Fruit fly (Drosophila melanogaster) whole organism, embryonic: Measurements from ENCODE around the gene CG3078.

ENCODE experiments used
- Abd-B ChIP-seq: fragments of 200-800 bp; sonication (Bioruptor generic); optimal IDR thresholded peaks from 2 replicates; lab custom pipeline; 2018; ENCODE audit warnings: missing biosample characterization, mild to moderate bottlenecking, missing genetic modification characterization, moderate library complexity
- Ada2b ChIP-seq: fragments of 200-800 bp; sonication (Bioruptor generic); IDR thresholded peaks from 2 replicates; pipeline ENCODE4 v1.3.6; 2022; ENCODE audit warnings: missing biosample characterization, missing genetic modification characterization
- Antp ChIP-seq: fragments of 200-800 bp; sonication (Bioruptor generic); optimal IDR thresholded peaks from 3 replicates; lab custom pipeline; 2016; ENCODE audit warnings: missing biosample characterization, missing genetic modification characterization
- Atf-2 ChIP-seq: fragments of 200-800 bp; sonication (Bioruptor generic); optimal IDR thresholded peaks from 2 replicates; lab custom pipeline; 2016; ENCODE audit warnings: missing biosample characterization, missing genetic modification characterization
- Atf6 ChIP-seq: fragments of 200-800 bp; sonication (Bioruptor generic); IDR thresholded peaks from 2 replicates; pipeline ENCODE4 v1.3.6; 2022; ENCODE audit warnings: missing biosample characterization, missing genetic modification characterization
- Bdp1 ChIP-seq: fragments of 200-800 bp; sonication (Bioruptor generic); optimal IDR thresholded peaks from 3 replicates; lab custom pipeline; 2016; ENCODE audit warnings: missing biosample characterization, missing genetic modification characterization
- BtbVII ChIP-seq: fragments of 200-800 bp; sonication (Bioruptor generic); optimal IDR thresholded peaks from 3 replicates; lab custom pipeline; 2017; ENCODE audit warnings: missing biosample characterization, mild to moderate bottlenecking, missing genetic modification characterization
- CG10959 ChIP-seq: fragments of 200-800 bp; sonication (Bioruptor generic); IDR thresholded peaks from 2 replicates; pipeline ENCODE4 v1.3.6; 2022; ENCODE audit warnings: missing biosample characterization, missing genetic modification characterization
- CG11456 ChIP-seq: fragments of 200-800 bp; sonication (Bioruptor generic); IDR thresholded peaks from 3 replicates; pipeline ENCODE4 v1.3.6; 2022; ENCODE audit warnings: missing biosample characterization, missing genetic modification characterization
- CG11696 ChIP-seq: fragments of 200-800 bp; sonication (Bioruptor generic); IDR thresholded peaks from 2 replicates; pipeline ENCODE4 v1.3.6; 2022; ENCODE audit warnings: missing biosample characterization, missing genetic modification characterization
- CG12942 ChIP-seq: fragments of 200-800 bp; sonication (Bioruptor generic); optimal IDR thresholded peaks from 3 replicates; lab custom pipeline; 2016; ENCODE audit warnings: missing biosample characterization, missing genetic modification characterization
- CG13775 ChIP-seq: fragments of 200-800 bp; sonication (Bioruptor generic); optimal IDR thresholded peaks from 3 replicates; lab custom pipeline; 2017; ENCODE audit warnings: missing biosample characterization, mild to moderate bottlenecking, missing genetic modification characterization
- CG15514 ChIP-seq: fragments of 200-800 bp; sonication (Bioruptor generic); optimal IDR thresholded peaks from 3 replicates; lab custom pipeline; 2017; ENCODE audit warnings: missing biosample characterization, missing genetic modification characterization, mild to moderate bottlenecking, moderate library complexity, missing genetic modification reagents
- CG1792 ChIP-seq: fragments of 200-800 bp; sonication (Bioruptor generic); optimal IDR thresholded peaks from 2 replicates; lab custom pipeline; 2016; ENCODE audit warnings: missing biosample characterization, missing genetic modification characterization
- CG30403 ChIP-seq: fragments of 200-800 bp; sonication (Bioruptor generic); optimal IDR thresholded peaks from 3 replicates; lab custom pipeline; 2016; ENCODE audit warnings: missing biosample characterization, missing genetic modification characterization
- CG31224 ChIP-seq: fragments of 200-800 bp; sonication (Bioruptor generic); IDR thresholded peaks from 2 replicates; pipeline ENCODE4 v1.3.6; 2022; ENCODE audit warnings: missing biosample characterization, missing genetic modification characterization
- CG32767 ChIP-seq: fragments of 200-800 bp; sonication (Bioruptor generic); IDR thresholded peaks from 2 replicates; pipeline ENCODE4 v1.3.6; 2022; ENCODE audit warnings: missing biosample characterization, missing genetic modification characterization
- CG32772 ChIP-seq: fragments of 200-800 bp; sonication (Bioruptor generic); IDR thresholded peaks from 2 replicates; pipeline ENCODE4 v1.3.6; 2022; ENCODE audit warnings: missing biosample characterization, missing genetic modification characterization
- CG3847 ChIP-seq: fragments of 200-800 bp; sonication (Bioruptor generic); IDR thresholded peaks from 2 replicates; pipeline ENCODE4 v1.3.6; 2022; ENCODE audit warnings: missing biosample characterization, missing genetic modification characterization
- CG7556 ChIP-seq: fragments of 200-800 bp; sonication (Bioruptor generic); optimal IDR thresholded peaks from 2 replicates; lab custom pipeline; 2017; ENCODE audit warnings: missing biosample characterization, mild to moderate bottlenecking, missing genetic modification characterization
- CG8089 ChIP-seq: fragments of 200-800 bp; sonication (Bioruptor generic); optimal IDR thresholded peaks from 3 replicates; lab custom pipeline; 2016; ENCODE audit warnings: missing biosample characterization, missing genetic modification characterization
- CG8281 ChIP-seq: fragments of 200-800 bp; sonication (Bioruptor generic); optimal IDR thresholded peaks from 2 replicates; lab custom pipeline; 2018; ENCODE audit warnings: missing biosample characterization, mild to moderate bottlenecking, missing genetic modification characterization, moderate library complexity
- CG8290 ChIP-seq, 3 experiments: fragments of 200-800 bp; sonication (Bioruptor generic); optimal IDR thresholded peaks; 2 replicates each; lab custom pipeline; 2016 to 2019; ENCODE audit warnings: missing biosample characterization in 3 of 3, missing genetic modification characterization in 3 of 3, mild to moderate bottlenecking in 2 of 3, moderate library complexity in 1 of 3
- CHES-1-like ChIP-seq: fragments of 200-800 bp; sonication (Bioruptor generic); optimal IDR thresholded peaks from 2 replicates; lab custom pipeline; 2016; ENCODE audit warnings: missing biosample characterization, missing genetic modification characterization
- Camta ChIP-seq: fragments of 200-800 bp; sonication (Bioruptor generic); optimal IDR thresholded peaks from 2 replicates; lab custom pipeline; 2016; ENCODE audit warnings: missing biosample characterization, missing genetic modification characterization
- Hr51 ChIP-seq, 2 experiments: fragments of 200-800 bp; sonication (Bioruptor generic); optimal IDR thresholded peaks; 2 replicates in 1 of 2; 3 replicates in 1 of 2; lab custom pipeline; 2016 to 2018; ENCODE audit warnings: missing biosample characterization in 2 of 2, missing genetic modification characterization in 2 of 2, mild to moderate bottlenecking in 1 of 2, moderate library complexity in 1 of 2
- MESR4 ChIP-seq: fragments of 200-800 bp; sonication (Bioruptor generic); optimal IDR thresholded peaks from 2 replicates; lab custom pipeline; 2018; ENCODE audit warnings: missing biosample characterization, mild to moderate bottlenecking, missing genetic modification characterization, moderate library complexity
- Mad ChIP-seq: fragments of 200-800 bp; sonication (Bioruptor generic); optimal IDR thresholded peaks from 2 replicates; lab custom pipeline; 2016; ENCODE audit warnings: missing biosample characterization, missing genetic modification characterization
- Nf-YB ChIP-seq: fragments of 200-800 bp; sonication (Bioruptor generic); optimal IDR thresholded peaks from 3 replicates; lab custom pipeline; 2019; ENCODE audit warnings: missing biosample characterization, mild to moderate bottlenecking, missing genetic modification characterization, moderate library complexity
- NfI ChIP-seq: fragments of 200-800 bp; sonication (Bioruptor generic); optimal IDR thresholded peaks from 3 replicates; lab custom pipeline; 2018; ENCODE audit warnings: missing biosample characterization, mild to moderate bottlenecking, missing genetic modification characterization, moderate library complexity
- Rx ChIP-seq: fragments of 200-800 bp; sonication (Bioruptor generic); IDR thresholded peaks from 2 replicates; pipeline ENCODE4 v1.3.6; 2022; ENCODE audit warnings: missing biosample characterization, missing genetic modification characterization
- ase ChIP-seq: fragments of 200-800 bp; sonication (Bioruptor generic); IDR thresholded peaks from 3 replicates; pipeline ENCODE4 v1.3.6; 2022; ENCODE audit warnings: missing biosample characterization, missing genetic modification characterization
- cad ChIP-seq: fragments of >200 bp; optimal IDR thresholded peaks from 2 replicates; lab custom pipeline; 2017; ENCODE audit warnings: missing biosample characterization, missing genetic modification characterization
- corto ChIP-seq: fragments of 200-800 bp; sonication (Bioruptor generic); optimal IDR thresholded peaks from 2 replicates; lab custom pipeline; 2016; ENCODE audit warnings: missing biosample characterization, mild to moderate bottlenecking, missing genetic modification characterization, moderate library complexity
- disco-r ChIP-seq: fragments of 200-800 bp; sonication (Bioruptor generic); optimal IDR thresholded peaks from 2 replicates; lab custom pipeline; 2016; ENCODE audit warnings: missing biosample characterization, missing genetic modification characterization
- dysf ChIP-seq: fragments of 200-800 bp; sonication (Bioruptor generic); IDR thresholded peaks from 3 replicates; pipeline ENCODE4 v1.3.6; 2022; ENCODE audit warnings: missing biosample characterization, missing genetic modification characterization
- fd102C ChIP-seq: fragments of 200-800 bp; sonication (Bioruptor generic); optimal IDR thresholded peaks from 2 replicates; lab custom pipeline; 2018; ENCODE audit warnings: missing biosample characterization, mild to moderate bottlenecking, missing genetic modification characterization, moderate library complexity
- fd96Cb ChIP-seq: fragments of 200-800 bp; sonication (Bioruptor generic); optimal IDR thresholded peaks from 2 replicates; lab custom pipeline; 2018; ENCODE audit warnings: missing biosample characterization, mild to moderate bottlenecking, missing genetic modification characterization, moderate library complexity
- gsb-n ChIP-seq: fragments of 200-800 bp; sonication (Bioruptor generic); optimal IDR thresholded peaks from 3 replicates; lab custom pipeline; 2018; ENCODE audit warnings: missing biosample characterization, mild to moderate bottlenecking, missing genetic modification characterization
- ind ChIP-seq: fragments of 200-800 bp; sonication (Bioruptor generic); optimal IDR thresholded peaks from 3 replicates; lab custom pipeline; 2016; ENCODE audit warnings: missing biosample characterization, missing genetic modification characterization
- lab ChIP-seq: fragments of 200-800 bp; sonication (Bioruptor generic); optimal IDR thresholded peaks from 3 replicates; lab custom pipeline; 2017; ENCODE audit warnings: missing biosample characterization, missing genetic modification characterization, mild to moderate bottlenecking, moderate library complexity, missing genetic modification reagents
- pan ChIP-seq, 4 experiments: fragments of >200 bp in 3 of 4; fragments of 200-800 bp in 1 of 4; sonication (Bioruptor generic) in 1 of 4; optimal IDR thresholded peaks in 3 of 4; IDR thresholded peaks in 1 of 4; 2 replicates each; pipeline versions ENCODE4 v1.3.6 to Lab custom; 2017 to 2022; ENCODE audit warnings: missing biosample characterization in 2 of 4, missing genetic modification characterization in 2 of 4, mixed read lengths in 1 of 4
- pho ChIP-seq: fragments of 200-800 bp; sonication (Bioruptor generic); optimal IDR thresholded peaks from 2 replicates; lab custom pipeline; 2016; ENCODE audit warnings: missing biosample characterization, missing genetic modification characterization
- phol ChIP-seq: fragments of 200-800 bp; sonication (Bioruptor generic); optimal IDR thresholded peaks from 3 replicates; lab custom pipeline; 2018; ENCODE audit warnings: missing biosample characterization, mild to moderate bottlenecking, missing genetic modification characterization, moderate library complexity
- pnt ChIP-seq: fragments of 200-800 bp; sonication (Bioruptor generic); optimal IDR thresholded peaks from 3 replicates; lab custom pipeline; 2016; ENCODE audit warnings: missing biosample characterization, missing genetic modification characterization
- seq ChIP-seq: fragments of 200-800 bp; sonication (Bioruptor generic); IDR thresholded peaks from 2 replicates; pipeline ENCODE4 v1.3.6; 2022; ENCODE audit warnings: missing biosample characterization, missing genetic modification characterization
- sisA ChIP-seq: fragments of 200-800 bp; sonication (Bioruptor generic); IDR thresholded peaks from 2 replicates; pipeline ENCODE4 v1.3.6; 2022; ENCODE audit warnings: missing biosample characterization, missing genetic modification characterization
- ssp ChIP-seq: fragments of 200-800 bp; sonication (Bioruptor generic); IDR thresholded peaks from 2 replicates; pipeline ENCODE4 v1.3.6; 2022; ENCODE audit warnings: missing biosample characterization, missing genetic modification characterization
- stc ChIP-seq: fragments of 200-800 bp; sonication (Bioruptor generic); IDR thresholded peaks from 2 replicates; pipeline ENCODE4 v1.3.6; 2022; ENCODE audit warnings: missing biosample characterization, missing genetic modification characterization
- zf30C ChIP-seq: fragments of 200-800 bp; sonication (Bioruptor generic); optimal IDR thresholded peaks from 3 replicates; lab custom pipeline; 2018; ENCODE audit warnings: missing biosample characterization, mild to moderate bottlenecking, missing genetic modification characterization

Gene CG3078

dm6 chrX:2306307-2306706 is 46.6 kb upstream of the CG3078 start (continued):
- TF ChIP-seq zf30C (GFP tag; lab: Kevin White, UChicago) = no peak
- peak; percentile 79; the same call in 2 of the 3 replicates for TF ChIP-seq dysf (GFP tag; lab: Robert Waterston, UW)
- peak; percentile 17; the same call in 1 of the 2 replicates for TF ChIP-seq CG3847 (GFP tag; lab: Robert Waterston, UW)
- no peak for TF ChIP-seq Nf-YB
- peak; percentile 67 for TF ChIP-seq CG30403 (GFP tag; lab: Kevin White, UChicago)
- peak; percentile 47 for TF ChIP-seq BtbVII (GFP tag; lab: Kevin White, UChicago)
- no peak for TF ChIP-seq CG8290 (GFP tag; optimal IDR thresholded peaks at IDR 0.05; lab: Kevin White, UChicago)
- TF ChIP-seq CG8290 (tag; optimal IDR thresholded peaks at IDR 0.05; lab: Kevin White, UChicago) = peak in 1 of 2 experiments; percentile 74
- peak; percentile 38 for TF ChIP-seq CG12942 (GFP tag; lab: Kevin White, UChicago)
- peak; percentile 44 for TF ChIP-seq Mad
- TF ChIP-seq phol (tag; lab: Kevin White, UChicago) = peak; percentile 69
- peak; percentile 43 for TF ChIP-seq CHES-1-like
- TF ChIP-seq Ada2b (GFP tag; lab: Robert Waterston, UW) = peak; percentile 64
- peak; percentile 13 for TF ChIP-seq CG1792 (GFP tag; lab: Kevin White, UChicago)
- peak; percentile 38 for TF ChIP-seq Camta
- TF ChIP-seq Abd-B (GFP tag; lab: Kevin White, UChicago) = peak; percentile 20
- peak; percentile 59 for TF ChIP-seq Antp (GFP tag; lab: Kevin White, UChicago)
- peak; percentile 23 for TF ChIP-seq CG8281 (tag; lab: Kevin White, UChicago)
- TF ChIP-seq ind (GFP tag; lab: Kevin White, UChicago) = peak; percentile 62
- peak; percentile 53 for TF ChIP-seq CG32772 (GFP tag; lab: Robert Waterston, UW)
- peak; percentile 25 to 88 for TF ChIP-seq Hr51 (GFP tag; optimal IDR thresholded peaks at IDR 0.05; lab: Kevin White, UChicago)
- TF ChIP-seq fd102C (GFP tag; lab: Kevin White, UChicago) = no peak
- peak; percentile 84 for TF ChIP-seq stc (GFP tag; lab: Robert Waterston, UW)
- peak; percentile 43; the same call in 1 of the 3 replicates for TF ChIP-seq CG11456 (GFP tag; lab: Robert Waterston, UW)
- TF ChIP-seq pan (optimal IDR thresholded peaks at IDR 0.05; lab: Kevin White, UChicago) = no peak
- TF ChIP-seq pan (GFP tag; optimal IDR thresholded peaks at IDR 0.05 in 1 of 2, IDR thresholded peaks at IDR 0.05 in 1 of 2) = peak in 1 of 2 experiments; percentile 76
- peak; percentile 71 for TF ChIP-seq fd96Cb (tag; lab: Kevin White, UChicago)
- peak; percentile 18; the same call in 1 of the 2 replicates for TF ChIP-seq ssp (GFP tag; lab: Robert Waterston, UW)
- TF ChIP-seq Rx (GFP tag; lab: Robert Waterston, UW) = peak; percentile 55
- TF ChIP-seq NfI = peak; percentile 63
- TF ChIP-seq Atf6 = peak; percentile 38; the same call in 1 of the 2 replicates
- TF ChIP-seq CG15514 (GFP tag; lab: Kevin White, UChicago) = peak; percentile 11
- TF ChIP-seq MESR4 (GFP tag; lab: Kevin White, UChicago) = no peak
- peak; percentile 36 for TF ChIP-seq Bdp1 (GFP tag; lab: Kevin White, UChicago)
- TF ChIP-seq CG7556 (GFP tag; lab: Kevin White, UChicago) = peak; percentile 77
- TF ChIP-seq CG11696 (GFP tag; lab: Robert Waterston, UW) = peak; percentile 90
- TF ChIP-seq seq (GFP tag; lab: Robert Waterston, UW) = peak; percentile 66
- peak; percentile 53; the same call in 2 of the 3 replicates for TF ChIP-seq ase (GFP tag; lab: Robert Waterston, UW)
- no peak for TF ChIP-seq cad (GFP tag; lab: Kevin White, UChicago)
- 0 out of 2 replicates have a peak, but pooled peaks have one; percentile 23 for TF ChIP-seq CG31224
- peak; percentile 68 for TF ChIP-seq CG32767
- peak; percentile 35 for TF ChIP-seq pho
- peak; percentile 62 for TF ChIP-seq sisA (GFP tag; lab: Robert Waterston, UW)
- TF ChIP-seq lab (GFP tag; lab: Kevin White, UChicago) = peak; percentile 68
- TF ChIP-seq CG13775 (GFP tag; lab: Kevin White, UChicago) = peak; percentile 48
- peak; percentile 18 for TF ChIP-seq corto (GFP tag; lab: Kevin White, UChicago)
- TF ChIP-seq pnt = peak; percentile 31
- peak; percentile 14 for TF ChIP-seq CG8089
- peak; percentile 6 for TF ChIP-seq disco-r (GFP tag; lab: Kevin White, UChicago)
- no peak for TF ChIP-seq gsb-n (tag; lab: Kevin White, UChicago)
- peak; percentile 37 for TF ChIP-seq Atf-2 (GFP tag; lab: Kevin White, UChicago)
- TF ChIP-seq CG10959 (GFP tag; lab: Robert Waterston, UW) = no peak
